Worm (Caenorhabditis elegans): ENCODE results near the gene hrpl-1.

- TF ChIP-seq egl-27 (tag; optimal IDR thresholded peaks at IDR 0.05) (no peak), unc-86 (tag; optimal IDR thresholded peaks at IDR 0.05) (no peak), Y116A8C.19 (tag; optimal IDR thresholded peaks at IDR 0.05; ENCODE audit: borderline replicate concordance) (no peak), lin-13 (GFP tag; optimal IDR thresholded peaks at IDR 0.05) (no peak), lir-3 (tag; optimal IDR thresholded peaks at IDR 0.05; ENCODE audit: poor library complexity) (no peak), blmp-1 (tag; optimal IDR thresholded peaks at IDR 0.05) (no peak), ama-1 (optimal IDR thresholded peaks at IDR 0.05) (no peak), nhr-76 (tag; optimal IDR thresholded peaks at IDR 0.05) (no peak), nhr-90 (tag; optimal IDR thresholded peaks at IDR 0.05; ENCODE audit: poor library complexity) (no peak), ceh-8 (GFP tag; optimal IDR thresholded peaks at IDR 0.05) (no peak)
Measured at ce11 chrII:6880067-6880466, 18.5 kb upstream of the hrpl-1 start, which contains the start of gene C44B7.7.

Measured in whole organism, L1 larva.